Fruit fly (Drosophila melanogaster) whole organism, embryonic: ENCODE data around the gene CG46459.

Source experiments
- Awh ChIP-seq: fragments of 200-800 bp; sonication (Bioruptor generic); IDR thresholded peaks from 2 replicates; pipeline ENCODE4, ENCODE4 v1.3.6; 2022; ENCODE audit warnings: missing biosample characterization, missing genetic modification characterization
- B-H2 ChIP-seq: fragments of 200-800 bp; sonication (Bioruptor generic); optimal IDR thresholded peaks from 2 replicates; lab custom pipeline; 2018; ENCODE audit warnings: missing biosample characterization, mild to moderate bottlenecking, missing genetic modification characterization
- CG10209 ChIP-seq: fragments of 200-800 bp; sonication (Bioruptor generic); optimal IDR thresholded peaks from 3 replicates; lab custom pipeline; 2017; ENCODE audit warnings: missing biosample characterization, mild to moderate bottlenecking, missing genetic modification characterization, missing genetic modification reagents
- CG11456 ChIP-seq: fragments of 200-800 bp; sonication (Bioruptor generic); IDR thresholded peaks from 3 replicates; pipeline ENCODE4 v1.3.6; 2022; ENCODE audit warnings: missing biosample characterization, missing genetic modification characterization
- CG1233 ChIP-seq: fragments of 200-800 bp; sonication (Bioruptor generic); optimal IDR thresholded peaks from 4 replicates; lab custom pipeline; 2018; ENCODE audit warnings: missing biosample characterization, mild to moderate bottlenecking, missing genetic modification characterization
- CG13287 ChIP-seq: fragments of 200-800 bp; sonication (Bioruptor generic); IDR thresholded peaks from 2 replicates; pipeline ENCODE4 v1.3.6; 2022; ENCODE audit warnings: missing biosample characterization, missing genetic modification characterization; ENCODE audit not compliant: partially characterized antibody
- CG15011 ChIP-seq: fragments of 200-800 bp; sonication (Bioruptor generic); optimal IDR thresholded peaks from 3 replicates; lab custom pipeline; 2018; ENCODE audit warnings: missing biosample characterization, mild to moderate bottlenecking, missing genetic modification characterization
- CG15696 ChIP-seq: fragments of 200-800 bp; sonication (Bioruptor generic); optimal IDR thresholded peaks from 2 replicates; lab custom pipeline; 2019; ENCODE audit warnings: missing biosample characterization, mild to moderate bottlenecking, missing genetic modification characterization, moderate library complexity
- CG17328 ChIP-seq: fragments of 200-800 bp; sonication (Bioruptor generic); IDR thresholded peaks from 2 replicates; pipeline ENCODE4 v1.3.6; 2022; ENCODE audit warnings: missing biosample characterization, missing genetic modification characterization
- CG2129 ChIP-seq: fragments of 200-800 bp; sonication (Bioruptor generic); IDR thresholded peaks from 2 replicates; pipeline ENCODE4 v1.3.6; 2022; ENCODE audit warnings: missing biosample characterization, missing genetic modification characterization; ENCODE audit not compliant: partially characterized antibody
- CG3163 ChIP-seq: fragments of 200-800 bp; sonication (Bioruptor generic); optimal IDR thresholded peaks from 3 replicates; lab custom pipeline; 2016; ENCODE audit warnings: missing biosample characterization, missing genetic modification characterization
- CG7839 ChIP-seq: fragments of 200-800 bp; sonication (Bioruptor generic); optimal IDR thresholded peaks from 3 replicates; lab custom pipeline; 2018; ENCODE audit warnings: missing biosample characterization, mild to moderate bottlenecking, missing genetic modification characterization, moderate library complexity
- CG7963 ChIP-seq: fragments of 200-800 bp; sonication (Bioruptor generic); IDR thresholded peaks from 3 replicates; pipeline ENCODE4 v1.3.6; 2022; ENCODE audit warnings: missing biosample characterization, missing genetic modification characterization; ENCODE audit not compliant: partially characterized antibody
- CG8281 ChIP-seq: fragments of 200-800 bp; sonication (Bioruptor generic); optimal IDR thresholded peaks from 2 replicates; lab custom pipeline; 2018; ENCODE audit warnings: missing biosample characterization, mild to moderate bottlenecking, missing genetic modification characterization, moderate library complexity
- CG8924 ChIP-seq: fragments of 200-800 bp; optimal IDR thresholded peaks from 3 replicates; lab custom pipeline; 2019; ENCODE audit warnings: missing biosample characterization, mild to moderate bottlenecking, missing genetic modification characterization, moderate library complexity
- D ChIP-seq, 2 experiments: fragments of 200-800 bp in 1 of 2; fragments of >200 bp in 1 of 2; sonication (Bioruptor generic) in 1 of 2; optimal IDR thresholded peaks; 2 replicates in 1 of 2; 3 replicates in 1 of 2; lab custom pipeline; 2017; ENCODE audit warnings: mild to moderate bottlenecking in 1 of 2, missing biosample characterization in 1 of 2, missing genetic modification characterization in 1 of 2, missing genetic modification reagents in 1 of 2
- Dip3 ChIP-seq: fragments of 200-800 bp; sonication (Bioruptor generic); optimal IDR thresholded peaks from 3 replicates; lab custom pipeline; 2016; ENCODE audit warnings: missing biosample characterization, missing genetic modification characterization
- Ets97D ChIP-seq: fragments of 200-800 bp; sonication (Bioruptor generic); optimal IDR thresholded peaks from 3 replicates; lab custom pipeline; 2016; ENCODE audit warnings: missing biosample characterization, missing genetic modification characterization
- H15 ChIP-seq: fragments of 200-800 bp; sonication (Bioruptor generic); IDR thresholded peaks from 3 replicates; pipeline ENCODE4 v1.3.6; 2022; ENCODE audit warnings: missing biosample characterization, missing genetic modification characterization
- Hr51 ChIP-seq, 2 experiments: fragments of 200-800 bp; sonication (Bioruptor generic); optimal IDR thresholded peaks; 2 replicates in 1 of 2; 3 replicates in 1 of 2; lab custom pipeline; 2016 to 2018; ENCODE audit warnings: missing biosample characterization in 2 of 2, missing genetic modification characterization in 2 of 2, mild to moderate bottlenecking in 1 of 2, moderate library complexity in 1 of 2
- Hsf ChIP-seq: fragments of 200-800 bp; sonication (Bioruptor generic); optimal IDR thresholded peaks from 3 replicates; lab custom pipeline; 2016; ENCODE audit warnings: missing biosample characterization, missing genetic modification characterization
- Lhr ChIP-seq: fragments of 200-800 bp; sonication (Bioruptor generic); optimal IDR thresholded peaks from 3 replicates; lab custom pipeline; 2017; ENCODE audit warnings: mild to moderate bottlenecking, missing biosample characterization, missing genetic modification reagents, missing genetic modification characterization
- Lim3 ChIP-seq: fragments of 200-800 bp; sonication (Bioruptor generic); IDR thresholded peaks from 2 replicates; pipeline ENCODE4 v1.3.6; 2022; ENCODE audit warnings: missing biosample characterization, missing genetic modification characterization
- Lpt ChIP-seq: fragments of >200 bp; optimal IDR thresholded peaks from 2 replicates; lab custom pipeline; 2018; ENCODE audit warnings: missing biosample characterization, missing genetic modification characterization
- Mad ChIP-seq: fragments of 200-800 bp; sonication (Bioruptor generic); optimal IDR thresholded peaks from 2 replicates; lab custom pipeline; 2016; ENCODE audit warnings: missing biosample characterization, missing genetic modification characterization
- Med ChIP-seq: fragments of 200-800 bp; sonication (Bioruptor generic); peaks from one replicate; lab custom pipeline; 2016; ENCODE audit warnings: missing biosample characterization, missing genetic modification characterization, mild to moderate bottlenecking, inconsistent platforms, moderate library complexity
- Neu2 ChIP-seq: fragments of 200-800 bp; sonication (Bioruptor generic); optimal IDR thresholded peaks from 3 replicates; lab custom pipeline; 2016; ENCODE audit warnings: missing biosample characterization, missing genetic modification characterization, borderline replicate concordance
- Sry-β ChIP-seq: fragments of 200-800 bp; sonication (Bioruptor generic); optimal IDR thresholded peaks from 2 replicates; lab custom pipeline; 2018; ENCODE audit warnings: missing biosample characterization, mild to moderate bottlenecking, missing genetic modification characterization, moderate library complexity
- crp ChIP-seq, 2 experiments: fragments of 200-800 bp; sonication (Bioruptor generic); optimal IDR thresholded peaks; 2 replicates in 1 of 2; 3 replicates in 1 of 2; lab custom pipeline; 2017; ENCODE audit warnings: missing biosample characterization in 2 of 2, missing genetic modification characterization in 2 of 2, mild to moderate bottlenecking in 1 of 2, moderate library complexity in 1 of 2
- danr ChIP-seq: fragments of 200-800 bp; sonication (Bioruptor generic); IDR thresholded peaks from 2 replicates; pipeline ENCODE4 v1.3.6; 2022; ENCODE audit warnings: missing biosample characterization, missing genetic modification characterization
- dmrt99B ChIP-seq: fragments of 200-800 bp; sonication (Bioruptor generic); optimal IDR thresholded peaks from 2 replicates; lab custom pipeline; 2018; ENCODE audit warnings: missing biosample characterization, mild to moderate bottlenecking, missing genetic modification characterization, moderate library complexity
- ems ChIP-seq: fragments of 200-800 bp; sonication (Bioruptor generic); optimal IDR thresholded peaks from 3 replicates; lab custom pipeline; 2016; ENCODE audit warnings: missing biosample characterization, missing genetic modification characterization
- gem ChIP-seq: fragments of 200-800 bp; sonication (Bioruptor generic); optimal IDR thresholded peaks from 2 replicates; lab custom pipeline; 2019; ENCODE audit warnings: missing biosample characterization, mild to moderate bottlenecking, missing genetic modification characterization, moderate library complexity
- gsb ChIP-seq: fragments of 200-800 bp; sonication (Bioruptor generic); IDR thresholded peaks from 2 replicates; pipeline ENCODE4 v1.3.6; 2022; ENCODE audit warnings: missing biosample characterization, missing genetic modification characterization
- hb ChIP-seq: fragments of 200-800 bp; sonication (Bioruptor generic); IDR thresholded peaks from 3 replicates; pipeline ENCODE4 v1.3.6; 2022; ENCODE audit warnings: missing biosample characterization, missing genetic modification characterization; ENCODE audit not compliant: partially characterized antibody
- hkb ChIP-seq, 2 experiments: fragments of 200-800 bp in 1 of 2; fragments of >200 bp in 1 of 2; sonication (Bioruptor generic) in 1 of 2; IDR thresholded peaks in 1 of 2; optimal IDR thresholded peaks in 1 of 2; 2 replicates each; pipeline versions ENCODE4 v1.3.6 to Lab custom; 2017 to 2022; ENCODE audit warnings: missing biosample characterization in 1 of 2, missing genetic modification characterization in 1 of 2
- hth ChIP-seq: fragments of >200 bp; optimal IDR thresholded peaks from 2 replicates; lab custom pipeline; 2017; ENCODE audit warnings: inconsistent platforms
- ind ChIP-seq: fragments of 200-800 bp; sonication (Bioruptor generic); optimal IDR thresholded peaks from 3 replicates; lab custom pipeline; 2016; ENCODE audit warnings: missing biosample characterization, missing genetic modification characterization
- insv ChIP-seq, 2 experiments: fragments of 200-800 bp; sonication (Bioruptor generic); optimal IDR thresholded peaks; 3 replicates each; lab custom pipeline; 2016 to 2018; ENCODE audit warnings: missing biosample characterization in 2 of 2, missing genetic modification characterization in 2 of 2
- luna ChIP-seq: fragments of 200-800 bp; sonication (Bioruptor generic); optimal IDR thresholded peaks from 2 replicates; lab custom pipeline; 2016; ENCODE audit warnings: missing biosample characterization, missing genetic modification characterization
- sd ChIP-seq: fragments of 200-800 bp; sonication (Bioruptor generic); optimal IDR thresholded peaks from 3 replicates; lab custom pipeline; 2018; ENCODE audit warnings: missing biosample characterization, mild to moderate bottlenecking, missing genetic modification characterization, moderate library complexity
- seq ChIP-seq: fragments of 200-800 bp; sonication (Bioruptor generic); IDR thresholded peaks from 2 replicates; pipeline ENCODE4 v1.3.6; 2022; ENCODE audit warnings: missing biosample characterization, missing genetic modification characterization
- ssp ChIP-seq: fragments of 200-800 bp; sonication (Bioruptor generic); IDR thresholded peaks from 2 replicates; pipeline ENCODE4 v1.3.6; 2022; ENCODE audit warnings: missing biosample characterization, missing genetic modification characterization
- unpg ChIP-seq: fragments of 200-800 bp; sonication (Bioruptor generic); optimal IDR thresholded peaks from 3 replicates; lab custom pipeline; 2018; ENCODE audit warnings: missing biosample characterization, mild to moderate bottlenecking, missing genetic modification characterization, moderate library complexity
- vvl ChIP-seq: fragments of 200-800 bp; sonication (Bioruptor generic); IDR thresholded peaks from 2 replicates; pipeline ENCODE4 v1.3.6; 2022; ENCODE audit warnings: missing biosample characterization, missing genetic modification characterization

CG46459 gene

dm6 chr3R:10650641-10651318 is 45.7 kb upstream of the CG46459 start (continued):
- TF ChIP-seq vvl = no peak
- TF ChIP-seq D (optimal IDR thresholded peaks at IDR 0.05; lab: Kevin White, UChicago) = no peak
- no peak for TF ChIP-seq D (GFP tag; optimal IDR thresholded peaks at IDR 0.05; lab: Kevin White, UChicago)
- no peak for TF ChIP-seq CG8924
- no peak for TF ChIP-seq ssp (GFP tag; lab: Robert Waterston, UW)
- peak; percentile 58 for TF ChIP-seq gem (tag; lab: Kevin White, UChicago)
- TF ChIP-seq Mad (GFP tag; lab: Kevin White, UChicago) = no peak
- TF ChIP-seq crp (GFP tag; optimal IDR thresholded peaks at IDR 0.05; lab: Kevin White, UChicago) = no peak
- TF ChIP-seq danr (GFP tag; lab: Robert Waterston, UW) = no peak
- no peak for TF ChIP-seq insv (GFP tag; optimal IDR thresholded peaks at IDR 0.05; lab: Kevin White, UChicago)
- peak; percentile 1 for TF ChIP-seq Lhr (GFP tag; lab: Kevin White, UChicago)

dm6 chr3R:10654642-10655041 is 41.8 kb upstream of the CG46459 start:
- no peak for TF ChIP-seq CG3163 (GFP tag; lab: Kevin White, UChicago)
- TF ChIP-seq Med (GFP tag; lab: Kevin White, UChicago) = peak; percentile 22
- TF ChIP-seq, all 482 proteins: peak for 1

DNA sequence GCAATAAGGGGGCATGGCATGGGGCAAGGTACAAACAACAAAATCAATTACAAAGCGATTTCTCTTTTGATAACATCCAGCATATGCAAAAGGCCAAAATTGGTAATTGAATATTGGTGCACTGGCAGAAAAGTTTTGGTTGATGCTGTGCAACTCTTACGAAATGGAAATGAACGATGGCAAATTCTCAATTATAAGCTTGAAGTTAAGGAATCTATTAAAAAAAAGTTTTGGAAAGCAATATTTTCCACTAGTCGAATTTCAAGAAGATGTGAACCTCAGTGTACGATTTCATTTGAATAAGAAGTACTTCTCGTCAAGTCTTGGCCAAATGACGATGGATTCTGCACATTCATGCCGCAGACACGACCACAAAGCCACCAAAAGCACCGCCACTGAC is 40.5 kb upstream of the CG46459 start:
- no peak for TF ChIP-seq CG11456
- TF ChIP-seq Dip3 (GFP tag; lab: Kevin White, UChicago) = no peak
- TF ChIP-seq ind (GFP tag; lab: Kevin White, UChicago) = peak; percentile 4
- no peak for TF ChIP-seq CG2129
- peak; percentile 55 for TF ChIP-seq CG17328 (GFP tag; lab: Robert Waterston, UW)
- no peak for TF ChIP-seq hb (GFP tag; lab: Robert Waterston, UW)
- no peak for TF ChIP-seq CG7963
- TF ChIP-seq CG13287 (GFP tag; lab: Robert Waterston, UW) = no peak
- no peak for TF ChIP-seq Awh (GFP tag; lab: Robert Waterston, UW)
- no peak for TF ChIP-seq sd (tag; lab: Kevin White, UChicago)
- TF ChIP-seq Hsf (GFP tag; lab: Kevin White, UChicago) = peak; percentile 31
- TF ChIP-seq H15 (GFP tag; lab: Robert Waterston, UW) = 0 out of 3 replicates have a peak, but pooled peaks have one; percentile 19
- TF ChIP-seq B-H2 (GFP tag; lab: Kevin White, UChicago) = no peak
- peak; percentile 53; the same call in 1 of the 2 replicates for TF ChIP-seq vvl
- no peak for TF ChIP-seq Ets97D (GFP tag; lab: Kevin White, UChicago)
- peak; percentile 36 for TF ChIP-seq dmrt99B
- no peak for TF ChIP-seq luna (GFP tag; lab: Kevin White, UChicago)
- no peak for TF ChIP-seq hkb (optimal IDR thresholded peaks at IDR 0.05; lab: Kevin White, UChicago)
- peak; percentile 48; the same call in 1 of the 2 replicates for TF ChIP-seq hkb (GFP tag; IDR thresholded peaks at IDR 0.05; lab: Robert Waterston, UW)
- TF ChIP-seq CG15696 (tag; lab: Kevin White, UChicago) = no peak
- peak; percentile 47 for TF ChIP-seq CG7839 (tag; lab: Kevin White, UChicago)
- TF ChIP-seq Neu2 = no peak
- no peak for TF ChIP-seq Lpt (GFP tag; lab: Kevin White, UChicago)
- no peak for TF ChIP-seq seq
- no peak for TF ChIP-seq CG8281
- TF ChIP-seq Hr51 (GFP tag; optimal IDR thresholded peaks at IDR 0.05; lab: Kevin White, UChicago) = peak in 1 of 2 experiments; percentile 0
- no peak for TF ChIP-seq ems (GFP tag; lab: Kevin White, UChicago)
- no peak for TF ChIP-seq CG15011 (GFP tag; lab: Kevin White, UChicago)
- TF ChIP-seq Lim3 = no peak
- peak; percentile 17 for TF ChIP-seq CG10209
- no peak for TF ChIP-seq CG1233 (GFP tag; lab: Kevin White, UChicago)
- no peak for TF ChIP-seq hth
- peak; percentile 24 for TF ChIP-seq unpg (GFP tag; lab: Kevin White, UChicago)
- TF ChIP-seq gsb (GFP tag; lab: Robert Waterston, UW) = no peak
- TF ChIP-seq Sry-β (GFP tag; lab: Kevin White, UChicago) = no peak
